Fruit fly (Drosophila melanogaster): ENCODE measurements around the gene Lim3.

Lim3 gene

DNA sequence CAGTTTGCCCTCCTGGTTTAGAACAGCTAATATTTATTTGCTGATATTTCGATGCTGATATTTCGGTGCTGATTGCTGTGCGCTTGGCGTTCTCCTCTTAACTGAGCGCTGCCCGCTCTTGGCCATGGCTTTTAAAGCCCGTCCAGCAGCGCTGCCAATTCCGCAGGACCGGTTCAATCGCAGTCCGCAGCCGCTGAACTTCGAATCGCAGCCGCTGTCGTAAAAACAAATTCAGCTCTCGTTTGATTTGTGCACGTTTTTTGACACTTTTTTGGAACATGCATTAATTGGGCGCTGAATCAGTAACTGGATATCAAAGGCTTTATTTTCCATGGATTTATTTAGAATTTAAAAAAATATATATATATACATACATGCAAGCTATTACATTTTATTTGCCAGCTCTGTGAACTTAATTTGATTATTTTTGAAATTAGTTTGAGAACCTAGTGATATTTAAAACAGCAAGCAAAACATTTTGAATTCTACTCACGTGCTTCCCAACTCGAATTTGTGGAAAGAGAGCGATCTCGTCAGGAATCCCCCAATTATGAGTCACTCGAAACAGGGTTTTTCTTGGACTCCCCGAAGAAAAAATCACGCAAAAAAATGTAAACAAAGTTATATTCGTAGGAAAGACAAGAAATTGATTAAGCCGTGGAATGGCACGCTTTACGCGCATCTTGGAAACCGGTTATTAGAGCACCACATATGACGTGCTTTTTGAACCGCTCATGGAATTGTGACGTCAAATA is 12.1 kb upstream of the Lim3 start, which contains the start of gene Ddc:
Gene Ddc, minus strand, starts transcription at position 111 of the 755 bp plus-strand sequence.
- TF ChIP-seq net (GFP tag; optimal IDR thresholded peaks at IDR 0.05) (peak; percentile 5), fkh (GFP tag; optimal IDR thresholded peaks at IDR 0.05) (no peak), Hr39 (GFP tag; optimal IDR thresholded peaks at IDR 0.05) (no peak), CG6163 (GFP tag; IDR thresholded peaks at IDR 0.05) (no peak), CG3032 (tag; optimal IDR thresholded peaks at IDR 0.05) (no peak), Sox102F (GFP tag; optimal IDR thresholded peaks at IDR 0.05) (no peak), CG8632 (GFP tag; optimal IDR thresholded peaks at IDR 0.05) (no peak), CG16779 (tag; optimal IDR thresholded peaks at IDR 0.05) (no peak), Eip78C (GFP tag) (peak; percentile 37), esn (GFP tag; optimal IDR thresholded peaks at IDR 0.05) (peak; percentile 6), Smox (GFP tag; optimal IDR thresholded peaks at IDR 0.05) (no peak), eg (GFP tag; IDR thresholded peaks at IDR 0.05) (no peak), Ets96B (tag; optimal IDR thresholded peaks at IDR 0.05) (no peak), CG32006 (GFP tag; optimal IDR thresholded peaks at IDR 0.05) (peak; percentile 6), CG11902 (GFP tag; optimal IDR thresholded peaks at IDR 0.05) (peak; percentile 22), Eip93F (GFP tag; optimal IDR thresholded peaks at IDR 0.05) (no peak), CG6854 (GFP tag; optimal IDR thresholded peaks at IDR 0.05) (peak; percentile 2), CG3919 (GFP tag; optimal IDR thresholded peaks at IDR 0.05) (peak; percentile 29), CG6808 (GFP tag; optimal IDR thresholded peaks at IDR 0.05) (no peak), fd85E (GFP tag; optimal IDR thresholded peaks at IDR 0.05) (no peak), CG31627 (GFP tag; optimal IDR thresholded peaks at IDR 0.05) (no peak), CG10631 (GFP tag; optimal IDR thresholded peaks at IDR 0.05) (no peak)

DNA sequence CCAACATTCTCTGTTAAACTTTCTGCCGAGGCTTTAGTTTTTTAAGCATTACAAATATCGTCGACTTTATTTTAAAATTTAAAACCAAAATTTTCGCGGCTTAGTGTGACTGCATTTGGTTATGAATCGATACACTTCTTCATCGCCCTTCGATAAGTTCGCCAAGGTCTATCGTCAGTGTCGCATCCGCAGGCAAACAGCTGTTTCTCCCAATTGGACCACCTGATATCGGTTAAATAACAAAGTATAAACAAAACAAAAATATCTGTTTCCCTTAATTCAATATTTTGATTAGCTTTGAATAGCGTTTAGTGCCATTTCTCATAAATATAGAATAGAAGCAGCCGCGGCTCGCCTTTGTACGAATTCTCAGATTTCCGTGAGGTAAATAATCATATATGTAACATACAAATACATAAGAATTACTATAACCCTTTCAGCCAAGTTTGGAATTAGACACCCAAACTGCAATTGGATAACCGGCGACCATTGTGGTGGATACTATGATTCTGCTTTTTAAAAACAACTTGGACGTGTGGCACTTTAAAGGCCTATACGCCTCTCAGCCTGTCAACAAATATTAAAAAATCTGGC is 6.1 kb upstream of the Lim3 start, which contains the start of gene CG10561:
Gene CG10561, plus strand, starts transcription at position 219 of the 594 bp plus-strand sequence.
- peak; percentile 63 for TF ChIP-seq Eip78C (GFP tag)
- no peak for TF ChIP-seq Eip93F (GFP tag; optimal IDR thresholded peaks at IDR 0.05)
- TF ChIP-seq acj6 (GFP tag; optimal IDR thresholded peaks at IDR 0.05): no peak
- no peak for TF ChIP-seq CG6808 (GFP tag; optimal IDR thresholded peaks at IDR 0.05)
- TF ChIP-seq Blimp-1 (GFP tag; optimal IDR thresholded peaks at IDR 0.05): no peak
- TF ChIP-seq CG6276 (GFP tag; optimal IDR thresholded peaks at IDR 0.05): no peak
- no peak for TF ChIP-seq Hr38 (GFP tag; optimal IDR thresholded peaks at IDR 0.05)
- TF ChIP-seq fkh (GFP tag; optimal IDR thresholded peaks at IDR 0.05): peak; percentile 21
- no peak for TF ChIP-seq CG31627 (GFP tag; optimal IDR thresholded peaks at IDR 0.05)
- no peak for TF ChIP-seq Gug (GFP tag; IDR thresholded peaks at IDR 0.05)
- no peak for TF ChIP-seq CG1621 (tag; optimal IDR thresholded peaks at IDR 0.05)
- TF ChIP-seq CG16779 (tag; optimal IDR thresholded peaks at IDR 0.05): no peak
- TF ChIP-seq CG4318 (GFP tag; optimal IDR thresholded peaks at IDR 0.05): no peak
- TF ChIP-seq CG6792 (GFP tag; optimal IDR thresholded peaks at IDR 0.05): no peak
- no peak for TF ChIP-seq Smox (GFP tag; optimal IDR thresholded peaks at IDR 0.05)
- peak; percentile 66 for TF ChIP-seq vri (GFP tag; optimal IDR thresholded peaks at IDR 0.05)
- TF ChIP-seq CG8319 (GFP tag; optimal IDR thresholded peaks at IDR 0.05): no peak
- TF ChIP-seq eg (GFP tag; IDR thresholded peaks at IDR 0.05): no peak
- TF ChIP-seq CG7368 (GFP tag; optimal IDR thresholded peaks at IDR 0.05): no peak
- no peak for TF ChIP-seq CG10669 (GFP tag; optimal IDR thresholded peaks at IDR 0.05)
- TF ChIP-seq Lpt (GFP tag; optimal IDR thresholded peaks at IDR 0.05): no peak
- peak; percentile 71 for TF ChIP-seq dsx (GFP tag; optimal IDR thresholded peaks at IDR 0.05; ENCODE audit: poor library complexity, severe bottlenecking)
- no peak for TF ChIP-seq CG6163 (GFP tag; IDR thresholded peaks at IDR 0.05)
- TF ChIP-seq net (GFP tag; optimal IDR thresholded peaks at IDR 0.05): no peak

DNA sequence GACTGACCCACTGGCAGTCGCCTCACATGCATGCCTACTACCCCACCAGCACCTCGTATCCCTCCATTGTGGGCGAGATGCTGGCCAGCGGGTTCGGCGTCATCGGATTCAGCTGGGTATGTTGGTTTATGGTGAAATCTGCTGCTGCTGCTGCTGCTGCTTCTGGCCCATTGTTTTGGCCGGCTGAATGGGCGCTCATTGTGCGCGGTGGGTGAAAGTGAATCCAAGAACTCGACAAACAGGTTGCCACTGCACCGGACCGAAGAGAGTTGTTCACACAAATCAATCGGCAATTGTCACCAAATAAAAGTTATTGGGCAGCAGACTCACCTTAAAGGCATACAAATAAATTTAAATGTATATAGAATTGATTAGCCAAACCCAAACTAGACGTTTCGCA is 4.0 kb upstream of the Lim3 start:
- TF ChIP-seq Smox (GFP tag; optimal IDR thresholded peaks at IDR 0.05) (no peak), Ets96B (tag; optimal IDR thresholded peaks at IDR 0.05) (no peak), Blimp-1 (GFP tag; optimal IDR thresholded peaks at IDR 0.05) (peak; percentile 79), CG10631 (GFP tag; optimal IDR thresholded peaks at IDR 0.05) (no peak), Eip78C (GFP tag) (peak; percentile 44)

All from whole organism, prepupa.